Fruit fly (Drosophila melanogaster) Kc167 (cell line): ENCODE measurements around the gene Vps60.

Experiments
- Myc ChIP-seq: fragments of >200 bp; optimal IDR thresholded peaks from 2 replicates; lab custom pipeline; 2017; ENCODE audit warnings: missing external identifiers
- Sin3A ChIP-seq: fragments of >200 bp; optimal IDR thresholded peaks from 2 replicates; lab custom pipeline; 2018; ENCODE audit warnings: missing external identifiers
- h ChIP-seq: fragments of >200 bp; optimal IDR thresholded peaks from 3 replicates; lab custom pipeline; 2018; ENCODE audit warnings: missing external identifiers
- insv ChIP-seq: fragments of >200 bp; optimal IDR thresholded peaks from 3 replicates; lab custom pipeline; 2018; ENCODE audit warnings: missing external identifiers
- psq ChIP-seq: fragments of >200 bp; optimal IDR thresholded peaks from 2 replicates; lab custom pipeline; 2017; ENCODE audit warnings: missing external identifiers
- ttk ChIP-seq: sonication (Bioruptor generic); optimal IDR thresholded peaks from 2 replicates; lab custom pipeline; 2017; ENCODE audit warnings: missing external identifiers

Gene Vps60

dm6 chr3L:17579626-17580025 is 41.8 kb downstream of the Vps60 start:
- TF ChIP-seq h (no peak), insv (no peak), Myc (lab: Kevin White, UChicago) (no peak), Sin3A (lab: Kevin White, UChicago) (no peak), ttk (no peak), psq (lab: Kevin White, UChicago) (no peak)

- no peak for TF ChIP-seq ttk
- no peak for TF ChIP-seq psq (lab: Kevin White, UChicago)
- TF ChIP-seq Sin3A (lab: Kevin White, UChicago) = no peak
- TF ChIP-seq h = no peak
- TF ChIP-seq Myc (lab: Kevin White, UChicago) = no peak
- no peak for TF ChIP-seq insv
Measured at dm6 chr3L:17579121-17579520, 42.3 kb downstream of the Vps60 start.

dm6 chr3L:17578413-17578812 is 43.0 kb downstream of the Vps60 start:
- TF ChIP-seq Myc (lab: Kevin White, UChicago) = no peak

- no peak for TF ChIP-seq ttk
- no peak for TF ChIP-seq insv
- TF ChIP-seq psq (lab: Kevin White, UChicago) = no peak
- TF ChIP-seq Sin3A (lab: Kevin White, UChicago) = no peak
- TF ChIP-seq Myc (lab: Kevin White, UChicago) = no peak
- no peak for TF ChIP-seq h
Measured at dm6 chr3L:17577530-17578351, 43.7 kb downstream of the Vps60 start.

- TF ChIP-seq h (no peak), Myc (lab: Kevin White, UChicago) (no peak), Sin3A (lab: Kevin White, UChicago) (no peak), insv (no peak)
Measured at dm6 chr3L:17576886-17577271, 44.5 kb downstream of the Vps60 start.

- TF ChIP-seq Myc (lab: Kevin White, UChicago) (no peak), ttk (no peak), Sin3A (lab: Kevin White, UChicago) (no peak), h (no peak), psq (lab: Kevin White, UChicago) (no peak), insv (no peak)
Measured at dm6 chr3L:17576093-17576885, 45.1 kb downstream of the Vps60 start.

dm6 chr3L:17573823-17574222 is 47.6 kb downstream of the Vps60 start:
- no peak for TF ChIP-seq Myc (lab: Kevin White, UChicago)
- TF ChIP-seq psq (lab: Kevin White, UChicago) = no peak
- TF ChIP-seq Sin3A (lab: Kevin White, UChicago) = no peak
- TF ChIP-seq ttk = no peak
- TF ChIP-seq insv = no peak
- TF ChIP-seq h = no peak

dm6 chr3L:17572090-17572489 is 49.3 kb downstream of the Vps60 start:
- TF ChIP-seq Myc (lab: Kevin White, UChicago) = no peak
- no peak for TF ChIP-seq h
- TF ChIP-seq psq (lab: Kevin White, UChicago) = no peak
- no peak for TF ChIP-seq Sin3A (lab: Kevin White, UChicago)
- no peak for TF ChIP-seq insv
- no peak for TF ChIP-seq ttk

dm6 chr3L:17570547-17570873 is 50.9 kb downstream of the Vps60 start:
- TF ChIP-seq h (no peak), insv (no peak), Myc (lab: Kevin White, UChicago) (no peak)
